Worm (Caenorhabditis elegans) whole organism, L4 larva: ENCODE measurements around the gene oig-8.

Experiments
- F26F4.8 ChIP-seq: fragments of 200-800 bp; sonication (Bioruptor generic); conservative IDR thresholded peaks from 2 replicates; pipeline ENCODE4 v1.3.6; 2022; ENCODE audit warnings: missing genetic modification characterization, missing compliant biosample characterization
- F44E2.7 ChIP-seq: fragments of 200-800 bp; sonication (Bioruptor generic); IDR thresholded peaks from 2 replicates; pipeline ENCODE4 v2.1.2; 2022; ENCODE audit warnings: missing genetic modification characterization, missing compliant biosample characterization
- F49E8.2 ChIP-seq: sonication (generic microtip); optimal IDR thresholded peaks from 2 replicates; lab custom pipeline; 2016; ENCODE audit warnings: missing compliant biosample characterization, mild to moderate bottlenecking, missing genetic modification characterization, borderline replicate concordance
- T20F7.1 ChIP-seq: fragments of 200-800 bp; sonication (Bioruptor generic); optimal IDR thresholded peaks from 2 replicates; lab custom pipeline; 2018; ENCODE audit warnings: mild to moderate bottlenecking, missing genetic modification characterization, missing compliant biosample characterization
- Y5F2A.4 ChIP-seq: fragments of 200-800 bp; sonication (Bioruptor generic); optimal IDR thresholded peaks from 2 replicates; lab custom pipeline; 2018; ENCODE audit warnings: mild to moderate bottlenecking, missing genetic modification characterization, missing compliant biosample characterization
- ZK337.2 ChIP-seq: fragments of 200-800 bp; sonication (Bioruptor generic); IDR thresholded peaks from 2 replicates; pipeline ENCODE4 v1.3.6; 2022; ENCODE audit warnings: missing genetic modification reagents, missing genetic modification characterization, missing compliant biosample characterization
- ZK546.5 ChIP-seq, 2 experiments: sonication (generic microtip); optimal IDR thresholded peaks; 2 replicates each; lab custom pipeline; 2017; ENCODE audit warnings: missing biosample characterization in 2 of 2, missing genetic modification characterization in 2 of 2
- aha-1 ChIP-seq: fragments of 150-350 bp; peaks from one replicate; lab custom pipeline; 2014; ENCODE audit warnings: missing biosample characterization, missing genetic modification characterization
- attf-4 ChIP-seq: sonication (generic microtip); optimal IDR thresholded peaks from 3 replicates; lab custom pipeline; 2017; ENCODE audit warnings: missing biosample characterization, missing genetic modification characterization
- ceh-28 ChIP-seq: fragments of 150-350 bp; optimal IDR thresholded peaks from 2 replicates; lab custom pipeline; 2014; ENCODE audit warnings: missing biosample characterization, missing genetic modification reagents, missing genetic modification characterization
- ceh-44 ChIP-seq: fragments of 200-800 bp; sonication (Bioruptor generic); IDR thresholded peaks from 2 replicates; pipeline ENCODE4 v1.3.6; 2022; ENCODE audit warnings: missing genetic modification reagents, missing genetic modification characterization, missing compliant biosample characterization
- ceh-62 ChIP-seq: sonication (generic microtip); optimal IDR thresholded peaks from 2 replicates; lab custom pipeline; 2017; ENCODE audit warnings: missing biosample characterization, missing genetic modification characterization
- ctbp-1 ChIP-seq: fragments of 200-800 bp; sonication (Bioruptor generic); IDR thresholded peaks from 2 replicates; pipeline ENCODE4 v1.3.6; 2022; ENCODE audit warnings: missing genetic modification reagents, missing genetic modification characterization, missing compliant biosample characterization
- daf-16 ChIP-seq, 3 experiments: sonication (generic microtip); optimal IDR thresholded peaks; 2 replicates each; lab custom pipeline; 2016 to 2017; ENCODE audit warnings: missing genetic modification characterization in 3 of 3, missing genetic modification reagents in 3 of 3, mild to moderate bottlenecking in 2 of 3, missing compliant biosample characterization in 2 of 3, missing biosample characterization in 1 of 3, moderate library complexity in 1 of 3
- daf-19 ChIP-seq: fragments of 200-800 bp; sonication (Bioruptor generic); conservative IDR thresholded peaks from 2 replicates; pipeline ENCODE4 v1.3.6; 2022; ENCODE audit warnings: missing genetic modification characterization, missing compliant biosample characterization
- daf-8 ChIP-seq: fragments of 200-800 bp; sonication (Bioruptor generic); IDR thresholded peaks from 2 replicates; pipeline ENCODE4 v1.3.6; 2022; ENCODE audit warnings: missing genetic modification characterization, missing compliant biosample characterization
- dmd-6 ChIP-seq: fragments of 200-800 bp; sonication (Bioruptor generic); IDR thresholded peaks from 2 replicates; pipeline ENCODE4 v1.3.6; 2022; ENCODE audit warnings: missing genetic modification reagents, missing genetic modification characterization, missing compliant biosample characterization
- dmd-9 ChIP-seq: fragments of 200-800 bp; sonication (Bioruptor generic); IDR thresholded peaks from 2 replicates; pipeline ENCODE4 v1.3.6; 2022; ENCODE audit warnings: missing genetic modification reagents, missing genetic modification characterization, missing compliant biosample characterization
- dpl-1 ChIP-seq: fragments of 150-350 bp; optimal IDR thresholded peaks from 2 replicates; lab custom pipeline; 2014; ENCODE audit warnings: missing biosample characterization, missing genetic modification reagents, missing genetic modification characterization
- dve-1 ChIP-seq: sonication (generic microtip); optimal IDR thresholded peaks from 2 replicates; lab custom pipeline; 2017; ENCODE audit warnings: antibody characterized with exemption, mild to moderate bottlenecking, missing genetic modification characterization, missing compliant biosample characterization; ENCODE audit not compliant: insufficient read depth
- egl-27 ChIP-seq: sonication (generic microtip); optimal IDR thresholded peaks from 3 replicates; lab custom pipeline; 2017; ENCODE audit warnings: missing biosample characterization, missing genetic modification reagents, missing genetic modification characterization
- fkh-10 ChIP-seq: fragments of 150-350 bp; optimal IDR thresholded peaks from 2 replicates; lab custom pipeline; 2014; ENCODE audit warnings: missing biosample characterization, missing genetic modification reagents, missing genetic modification characterization
- gei-8 ChIP-seq: fragments of 200-800 bp; sonication (Bioruptor generic); optimal IDR thresholded peaks from 2 replicates; lab custom pipeline; 2018; ENCODE audit warnings: mild to moderate bottlenecking, missing genetic modification characterization, missing compliant biosample characterization
- hif-1 ChIP-seq, 2 experiments: sonication (generic microtip); optimal IDR thresholded peaks; 2 replicates each; lab custom pipeline; 2016 to 2017; ENCODE audit warnings: missing compliant biosample characterization in 2 of 2, missing genetic modification characterization in 2 of 2, missing genetic modification reagents in 2 of 2, missing genotype in 2 of 2, mild to moderate bottlenecking in 1 of 2
- hlh-11 ChIP-seq: fragments of 200-800 bp; sonication (Bioruptor generic); optimal IDR thresholded peaks from 2 replicates; lab custom pipeline; 2018; ENCODE audit warnings: mild to moderate bottlenecking, missing genetic modification characterization, missing compliant biosample characterization
- hlh-30 ChIP-seq: sonication (generic microtip); optimal IDR thresholded peaks from 2 replicates; lab custom pipeline; 2017; ENCODE audit warnings: antibody characterized with exemption, mild to moderate bottlenecking, missing genetic modification characterization, missing compliant biosample characterization; ENCODE audit not compliant: insufficient read depth
- hmg-1.1 ChIP-seq: fragments of 200-800 bp; sonication (Bioruptor generic); IDR thresholded peaks from 2 replicates; pipeline ENCODE4 v1.3.6; 2022; ENCODE audit warnings: missing genetic modification reagents, missing genetic modification characterization, missing compliant biosample characterization
- jun-1 ChIP-seq: fragments of 150-350 bp; optimal IDR thresholded peaks from 2 replicates; lab custom pipeline; 2014; ENCODE audit warnings: missing biosample characterization, missing genetic modification reagents, missing genetic modification characterization
- lin-1 ChIP-seq: fragments of 200-800 bp; sonication (Bioruptor generic); IDR thresholded peaks from 2 replicates; pipeline ENCODE4 v1.3.6; 2022; ENCODE audit warnings: missing genetic modification reagents, missing genetic modification characterization, missing compliant biosample characterization
- lin-13 ChIP-seq: fragments of 150-350 bp; optimal IDR thresholded peaks from 2 replicates; lab custom pipeline; 2014; ENCODE audit warnings: missing biosample characterization, missing genetic modification reagents, missing genetic modification characterization
- lin-15B ChIP-seq: fragments of 150-350 bp; sonication (generic microtip); optimal IDR thresholded peaks from 3 replicates; lab custom pipeline; 2014; ENCODE audit warnings: missing biosample characterization, missing genetic modification characterization
- lin-29 ChIP-seq: fragments of 200-800 bp; sonication (Bioruptor generic); IDR thresholded peaks from 2 replicates; pipeline ENCODE4 v1.3.6; 2022; ENCODE audit warnings: missing genetic modification reagents, missing genetic modification characterization, missing compliant biosample characterization
- lin-39 ChIP-seq: fragments of 150-350 bp; optimal IDR thresholded peaks from 2 replicates; lab custom pipeline; 2014; ENCODE audit warnings: missing biosample characterization, missing genetic modification reagents, missing genetic modification characterization
- lsy-2 ChIP-seq, 2 experiments: fragments of 150-350 bp in 1 of 2; sonication (generic microtip) in 1 of 2; optimal IDR thresholded peaks; 2 replicates each; lab custom pipeline; 2014 to 2017; ENCODE audit warnings: missing biosample characterization in 2 of 2, missing genetic modification characterization in 2 of 2
- mxl-2 ChIP-seq: fragments of 200-800 bp; sonication (Bioruptor generic); conservative IDR thresholded peaks from 2 replicates; pipeline ENCODE4 v1.3.6; 2022; ENCODE audit warnings: missing genetic modification reagents, missing genetic modification characterization, missing compliant biosample characterization
- nhr-10 ChIP-seq: fragments of 150-350 bp; optimal IDR thresholded peaks from 2 replicates; lab custom pipeline; 2014; ENCODE audit warnings: missing biosample characterization, missing genetic modification characterization
- nhr-102 ChIP-seq: sonication (generic microtip); optimal IDR thresholded peaks from 2 replicates; lab custom pipeline; 2016; ENCODE audit warnings: mild to moderate bottlenecking, missing genetic modification characterization, moderate library complexity, missing compliant biosample characterization
- php-3 ChIP-seq: fragments of 200-800 bp; sonication (Bioruptor generic); IDR thresholded peaks from 2 replicates; pipeline ENCODE4 v1.3.6; 2022; ENCODE audit warnings: missing genetic modification reagents, missing genetic modification characterization, missing compliant biosample characterization
- pqm-1 ChIP-seq: sonication (generic microtip); optimal IDR thresholded peaks from 2 replicates; lab custom pipeline; 2017; ENCODE audit warnings: missing biosample characterization, missing genetic modification characterization
- rbr-2 ChIP-seq: sonication (generic microtip); optimal IDR thresholded peaks from 2 replicates; lab custom pipeline; 2016; ENCODE audit warnings: missing genotype, missing genetic modification characterization, missing compliant biosample characterization
- saeg-2 ChIP-seq: fragments of 200-800 bp; sonication (Bioruptor generic); IDR thresholded peaks from 2 replicates; pipeline ENCODE4 v1.3.6; 2022; ENCODE audit warnings: missing genetic modification reagents, missing genetic modification characterization, missing compliant biosample characterization
- snpc-1.2 ChIP-seq: fragments of 200-800 bp; sonication (Bioruptor generic); IDR thresholded peaks from 2 replicates; pipeline ENCODE4 v1.3.6; 2022; ENCODE audit warnings: missing genetic modification reagents, missing genetic modification characterization, missing compliant biosample characterization
- snpc-4 ChIP-seq: fragments of 150-350 bp; optimal IDR thresholded peaks from 2 replicates; lab custom pipeline; 2014; ENCODE audit warnings: missing biosample characterization, missing genetic modification characterization
- tra-1 ChIP-seq: fragments of 200-800 bp; sonication (Bioruptor generic); IDR thresholded peaks from 2 replicates; pipeline ENCODE4 v1.3.6; 2022; ENCODE audit warnings: missing genetic modification reagents, missing genetic modification characterization, missing compliant biosample characterization
- unc-39 ChIP-seq: sonication (generic microtip); optimal IDR thresholded peaks from 2 replicates; lab custom pipeline; 2017; ENCODE audit warnings: missing biosample characterization, missing genetic modification characterization
- zag-1 ChIP-seq: fragments of 150-350 bp; optimal IDR thresholded peaks from 2 replicates; lab custom pipeline; 2014; ENCODE audit warnings: missing biosample characterization, missing genetic modification characterization
- zfp-2 ChIP-seq: sonication (generic microtip); optimal IDR thresholded peaks from 2 replicates; lab custom pipeline; 2016; ENCODE audit warnings: mild to moderate bottlenecking, missing genetic modification characterization, missing compliant biosample characterization
- ztf-11 ChIP-seq: fragments of 150-350 bp; optimal IDR thresholded peaks from 2 replicates; lab custom pipeline; 2014; ENCODE audit warnings: missing biosample characterization, missing genetic modification characterization

oig-8 gene

ce11 chrII:6665908-6666307, 17.0 kb upstream of the oig-8 start (continued):
- no peak for TF ChIP-seq fkh-10 (GFP tag; lab: Kevin White, UChicago)
- no peak for TF ChIP-seq lin-29 (GFP tag; lab: Robert Waterston, UW)
- no peak for TF ChIP-seq dpl-1
- TF ChIP-seq jun-1 = no peak
- peak; percentile 51 for TF ChIP-seq aha-1 (tag; lab: Kevin White, UChicago)
- TF ChIP-seq, all 104 proteins: peak for 8

- no peak for TF ChIP-seq F26F4.8
- no peak for TF ChIP-seq hif-1 (tag; optimal IDR thresholded peaks at IDR 0.05; lab: Kevin White, UChicago)
- TF ChIP-seq F49E8.2 (tag; lab: Kevin White, UChicago) = no peak
- TF ChIP-seq ceh-28 (tag; lab: Kevin White, UChicago) = no peak
- TF ChIP-seq ZK337.2 (GFP tag; lab: Robert Waterston, UW) = no peak
- TF ChIP-seq F44E2.7 (GFP tag; lab: Robert Waterston, UW) = no peak
- TF ChIP-seq lin-1 (GFP tag; lab: Robert Waterston, UW) = no peak
- TF ChIP-seq dve-1 (tag; lab: Kevin White, UChicago) = peak; percentile 52
- peak; percentile 42; the same call in 1 of the 2 replicates for TF ChIP-seq dmd-6 (GFP tag; lab: Robert Waterston, UW)
- TF ChIP-seq ceh-62 = no peak
- no peak for TF ChIP-seq unc-39 (tag; lab: Kevin White, UChicago)
- TF ChIP-seq daf-8 (GFP tag; lab: Robert Waterston, UW) = no peak
- TF ChIP-seq daf-16 (GFP tag; optimal IDR thresholded peaks at IDR 0.05; lab: Kevin White, UChicago) = no peak
- peak; percentile 66 for TF ChIP-seq daf-16 (tag; optimal IDR thresholded peaks at IDR 0.05; lab: Kevin White, UChicago)
- TF ChIP-seq zag-1 (tag; lab: Kevin White, UChicago) = no peak
- no peak for TF ChIP-seq pqm-1 (tag; lab: Kevin White, UChicago)
- no peak for TF ChIP-seq Y5F2A.4 (GFP tag; lab: Kevin White, UChicago)
- TF ChIP-seq snpc-4 = no peak
- no peak for TF ChIP-seq attf-4 (tag; lab: Kevin White, UChicago)
- no peak for TF ChIP-seq ctbp-1 (GFP tag; lab: Robert Waterston, UW)
Measured at ce11 chrII:6663799-6664198, 14.9 kb upstream of the oig-8 start.

- TF ChIP-seq zfp-2 (tag; lab: Kevin White, UChicago) (no peak), nhr-10 (tag; lab: Kevin White, UChicago) (no peak), lin-13 (GFP tag; lab: Kevin White, UChicago) (no peak), hmg-1.1 (GFP tag; lab: Robert Waterston, UW) (no peak), jun-1 (no peak), saeg-2 (GFP tag; lab: Robert Waterston, UW) (no peak), rbr-2 (no peak), gei-8 (GFP tag; lab: Kevin White, UChicago) (no peak), dmd-9 (GFP tag; lab: Robert Waterston, UW) (no peak), hlh-11 (peak; percentile 18), aha-1 (tag; lab: Kevin White, UChicago) (no peak), tra-1 (GFP tag; lab: Robert Waterston, UW) (no peak), snpc-4 (no peak), ztf-11 (tag; lab: Kevin White, UChicago) (no peak), dmd-6 (GFP tag; lab: Robert Waterston, UW) (peak; percentile 48; the same call in 1 of the 2 replicates), lsy-2 (tag; optimal IDR thresholded peaks at IDR 0.05; lab: Kevin White, UChicago) (no peak), snpc-1.2 (GFP tag; lab: Robert Waterston, UW) (no peak), pqm-1 (tag; lab: Kevin White, UChicago) (peak; percentile 93), egl-27 (tag; lab: Kevin White, UChicago) (no peak), ceh-44 (no peak), F49E8.2 (tag; lab: Kevin White, UChicago) (no peak), T20F7.1 (GFP tag; lab: Kevin White, UChicago) (no peak), nhr-102 (tag; lab: Kevin White, UChicago) (no peak), mxl-2 (GFP tag; lab: Robert Waterston, UW) (no peak), php-3 (GFP tag; lab: Robert Waterston, UW) (peak; percentile 81; the same call in 1 of the 2 replicates), lin-15B (tag; lab: Kevin White, UChicago) (no peak), ZK546.5 (tag; optimal IDR thresholded peaks at IDR 0.05; lab: Kevin White, UChicago) (no peak), daf-8 (GFP tag; lab: Robert Waterston, UW) (no peak), hlh-30 (tag; lab: Kevin White, UChicago) (no peak), lin-39 (tag; lab: Kevin White, UChicago) (no peak), daf-19 (GFP tag; lab: Robert Waterston, UW) (no peak), F26F4.8 (no peak)
Measured at ce11 chrII:6661211-6661610, 12.3 kb upstream of the oig-8 start, which contains the start of gene T19D12.2. T19D12.2 (plus strand) TSS chrII:6661335.
